Fruit fly (Drosophila melanogaster) whole organism, prepupa: Measurements from ENCODE around the gene CG12278.
A peak's percentile ranks its signal among the peaks of the same experiment; 100 is the strongest.

ENCODE experiments used
- Blimp-1 ChIP-seq: fragments of 200-800 bp; sonication (Bioruptor generic); optimal IDR thresholded peaks from 3 replicates; lab custom pipeline; 2017; ENCODE audit warnings: missing biosample characterization, missing genetic modification characterization, mild to moderate bottlenecking, moderate library complexity, missing genetic modification reagents
- CG34406 ChIP-seq: fragments of 200-800 bp; sonication (Bioruptor generic); optimal IDR thresholded peaks from 3 replicates; lab custom pipeline; 2016; ENCODE audit warnings: missing biosample characterization, missing genetic modification characterization
- CG3919 ChIP-seq: fragments of 200-800 bp; sonication (Bioruptor generic); optimal IDR thresholded peaks from 3 replicates; lab custom pipeline; 2016; ENCODE audit warnings: missing biosample characterization, missing genetic modification characterization
- CG6792 ChIP-seq: fragments of 200-800 bp; sonication (Bioruptor generic); optimal IDR thresholded peaks from 3 replicates; lab custom pipeline; 2016; ENCODE audit warnings: missing biosample characterization, missing genetic modification characterization
- CG6808 ChIP-seq: fragments of 200-800 bp; sonication (Bioruptor generic); optimal IDR thresholded peaks from 3 replicates; lab custom pipeline; 2017; ENCODE audit warnings: missing biosample characterization, missing genetic modification characterization, mild to moderate bottlenecking, moderate library complexity, missing genetic modification reagents
- OdsH ChIP-seq: fragments of 200-800 bp; sonication (Bioruptor generic); optimal IDR thresholded peaks from 3 replicates; lab custom pipeline; 2016; ENCODE audit warnings: missing biosample characterization, missing genetic modification characterization
- Sox102F ChIP-seq: fragments of 200-800 bp; sonication (Bioruptor generic); optimal IDR thresholded peaks from 2 replicates; lab custom pipeline; 2016; ENCODE audit warnings: missing biosample characterization, mild to moderate bottlenecking, missing genetic modification characterization

dm6 chr3R:21023902-21024541 lies 19.8 kb upstream of the CG12278 start, which contains the start of gene peg:
- no peak for TF ChIP-seq CG6792
- peak; percentile 40 for TF ChIP-seq Sox102F (GFP tag; lab: Kevin White, UChicago)
- TF ChIP-seq CG34406 (GFP tag; lab: Kevin White, UChicago) = no peak
- TF ChIP-seq CG6808 (GFP tag; lab: Kevin White, UChicago) = peak; percentile 26
- no peak for TF ChIP-seq Blimp-1
- TF ChIP-seq OdsH (GFP tag; lab: Kevin White, UChicago) = peak; percentile 26
- no peak for TF ChIP-seq CG3919 (GFP tag; lab: Kevin White, UChicago)
